Fruit fly (Drosophila melanogaster) whole organism, embryonic: Measurements from ENCODE around the gene Spn28Dc.
"Not testable (repeated sequence)": the region's sequence is repeated elsewhere in the genome, so short reads cannot be mapped to it uniquely, and the experiment has no call there.

Source experiments
- CG15011 ChIP-seq: fragments of 200-800 bp; sonication (Bioruptor generic); optimal IDR thresholded peaks from 3 replicates; lab custom pipeline; 2018; ENCODE audit warnings: missing biosample characterization, mild to moderate bottlenecking, missing genetic modification characterization
- CG2129 ChIP-seq: fragments of 200-800 bp; sonication (Bioruptor generic); IDR thresholded peaks from 2 replicates; pipeline ENCODE4 v1.3.6; 2022; ENCODE audit warnings: missing biosample characterization, missing genetic modification characterization; ENCODE audit not compliant: partially characterized antibody
- ab ChIP-seq: fragments of 200-800 bp; sonication (Bioruptor generic); optimal IDR thresholded peaks from 2 replicates; lab custom pipeline; 2016; ENCODE audit warnings: missing biosample characterization, missing genetic modification characterization
- lilli ChIP-seq: fragments of 200-800 bp; sonication (Bioruptor generic); optimal IDR thresholded peaks from 3 replicates; lab custom pipeline; 2016; ENCODE audit warnings: missing biosample characterization, missing genetic modification characterization
- tin ChIP-seq: fragments of 200-800 bp; sonication (Bioruptor generic); optimal IDR thresholded peaks from 3 replicates; lab custom pipeline; 2016; ENCODE audit warnings: missing biosample characterization, missing genetic modification characterization
- trem ChIP-seq: fragments of 200-800 bp; optimal IDR thresholded peaks from 3 replicates; lab custom pipeline; 2019; ENCODE audit warnings: missing biosample characterization, mild to moderate bottlenecking, missing genetic modification characterization, moderate library complexity

dm6 chr2L:7983646-7984045 is 23.4 kb downstream of the Spn28Dc start, which contains the start of gene CG7231:
- not testable (repeated sequence) for TF ChIP-seq tin (GFP tag; lab: Kevin White, UChicago); ab; lilli (GFP tag; lab: Kevin White, UChicago); CG2129; trem (tag; lab: Kevin White, UChicago); CG15011 (GFP tag; lab: Kevin White, UChicago)
